Fruit fly (Drosophila melanogaster): Measurements from ENCODE around the gene Skel.
A peak's percentile ranks its signal among the peaks of the same experiment; 100 is the strongest.

Gene Skel

dm6 chr3R:10684284-10684683 is 2.5 kb upstream of the Skel start (continued):
- TF ChIP-seq Mad (GFP tag; optimal IDR thresholded peaks at IDR 0.05) (no peak), ash1 (GFP tag; optimal IDR thresholded peaks at IDR 0.05) (no peak), dan (GFP tag; IDR thresholded peaks at IDR 0.05) (no peak), Gsc (GFP tag; IDR thresholded peaks at IDR 0.05) (0 out of 2 replicates have a peak, but pooled peaks have one; percentile 37), danr (GFP tag; IDR thresholded peaks at IDR 0.05) (peak; percentile 40; the same call in 1 of the 2 replicates), ase (GFP tag; IDR thresholded peaks at IDR 0.05) (0 out of 3 replicates have a peak, but pooled peaks have one; percentile 64), CG12299 (tag; optimal IDR thresholded peaks at IDR 0.05) (no peak), CG18764 (GFP tag; optimal IDR thresholded peaks at IDR 0.05) (peak; percentile 36), knrl (GFP tag; IDR thresholded peaks at IDR 0.05; ENCODE audit: partially characterized antibody) (no peak), CG16779 (GFP tag; IDR thresholded peaks at IDR 0.05) (no peak), twi (tag; optimal IDR thresholded peaks at IDR 0.05) (no peak), CG12104 (GFP tag; optimal IDR thresholded peaks at IDR 0.05) (peak; percentile 40), CG13424 (tag; optimal IDR thresholded peaks at IDR 0.05) (peak; percentile 69), CG9932 (GFP tag; IDR thresholded peaks at IDR 0.05) (peak; percentile 40; the same call in 1 of the 2 replicates), CG8388 (GFP tag; optimal IDR thresholded peaks at IDR 0.05) (peak; percentile 52), pzg (GFP tag; optimal IDR thresholded peaks at IDR 0.05) (no peak), HLHmδ (GFP tag; optimal IDR thresholded peaks at IDR 0.05) (no peak), CG17186 (GFP tag; optimal IDR thresholded peaks at IDR 0.05) (no peak), ranshi (GFP tag; IDR thresholded peaks at IDR 0.05) (peak; percentile 49; the same call in 1 of the 2 replicates), CG1647 (GFP tag; optimal IDR thresholded peaks at IDR 0.05) (peak; percentile 71), unc-4 (GFP tag; IDR thresholded peaks at IDR 0.05; ENCODE audit: partially characterized antibody) (no peak), CG8944 (GFP tag; optimal IDR thresholded peaks at IDR 0.05) (peak; percentile 55), zf30C (GFP tag; optimal IDR thresholded peaks at IDR 0.05) (no peak), Lhr (GFP tag; optimal IDR thresholded peaks at IDR 0.05) (no peak), Sry-β (GFP tag; optimal IDR thresholded peaks at IDR 0.05) (no peak), en (GFP tag; optimal IDR thresholded peaks at IDR 0.05) (peak; percentile 46), ap (GFP tag; IDR thresholded peaks at IDR 0.05) (peak; percentile 56; the same call in 1 of the 2 replicates), exex (tag; optimal IDR thresholded peaks at IDR 0.05) (no peak), HmgZ (tag; optimal IDR thresholded peaks at IDR 0.05) (no peak), tin (GFP tag; optimal IDR thresholded peaks at IDR 0.05) (peak; percentile 60), jing (GFP tag; optimal IDR thresholded peaks at IDR 0.05) (peak; percentile 50), CG30020 (tag; optimal IDR thresholded peaks at IDR 0.05) (no peak), CG2199 (GFP tag; IDR thresholded peaks at IDR 0.05) (peak; percentile 63; the same call in 1 of the 3 replicates), Atf-2 (GFP tag; optimal IDR thresholded peaks at IDR 0.05) (peak; percentile 6), Doc3 (GFP tag; IDR thresholded peaks at IDR 0.05; ENCODE audit: partially characterized antibody) (no peak), CG2116 (GFP tag; optimal IDR thresholded peaks at IDR 0.05) (no peak), Hand (GFP tag; optimal IDR thresholded peaks at IDR 0.05) (no peak), pho (GFP tag; optimal IDR thresholded peaks at IDR 0.05) (peak; percentile 16), CG16813 (GFP tag; IDR thresholded peaks at IDR 0.05; ENCODE audit: partially characterized antibody) (no peak), BtbVII (GFP tag; optimal IDR thresholded peaks at IDR 0.05) (no peak), NC2β (GFP tag; optimal IDR thresholded peaks at IDR 0.05) (peak; percentile 22), CG7372 (GFP tag; IDR thresholded peaks at IDR 0.05) (0 out of 2 replicates have a peak, but pooled peaks have one; percentile 34), ERR (GFP tag; optimal IDR thresholded peaks at IDR 0.05) (peak; percentile 35), CG12942 (GFP tag; optimal IDR thresholded peaks at IDR 0.05) (peak; percentile 36), Pdp1 (GFP tag; optimal IDR thresholded peaks at IDR 0.05) (peak; percentile 53 to 71), ara (GFP tag; IDR thresholded peaks at IDR 0.05) (peak; percentile 39; the same call in 1 of the 2 replicates), CG3407 (GFP tag; optimal IDR thresholded peaks at IDR 0.05) (peak; percentile 34), D19B (GFP tag; optimal IDR thresholded peaks at IDR 0.05) (no peak), Dll (GFP tag; IDR thresholded peaks at IDR 0.05; ENCODE audit: partially characterized antibody) (no peak), CG11456 (GFP tag; IDR thresholded peaks at IDR 0.05) (no peak)

Measured in whole organism, embryonic.